Worm (Caenorhabditis elegans) whole organism, L4 larva: Measurements from ENCODE around the gene srz-97.

Experiments
- D1046.2 ChIP-seq: fragments of 200-800 bp; sonication (Bioruptor generic); IDR thresholded peaks from 2 replicates; pipeline ENCODE4 v1.3.6; 2022; ENCODE audit warnings: missing genetic modification characterization, missing compliant biosample characterization
- F37D6.2 ChIP-seq: sonication (generic microtip); optimal IDR thresholded peaks from 2 replicates; lab custom pipeline; 2016; ENCODE audit warnings: mild to moderate bottlenecking, missing genetic modification characterization, missing compliant biosample characterization
- F44E2.7 ChIP-seq: fragments of 200-800 bp; sonication (Bioruptor generic); IDR thresholded peaks from 2 replicates; pipeline ENCODE4 v2.1.2; 2022; ENCODE audit warnings: missing genetic modification characterization, missing compliant biosample characterization
- R02D3.7 ChIP-seq: fragments of 150-350 bp; sonication (generic microtip); optimal IDR thresholded peaks from 3 replicates; lab custom pipeline; 2014; ENCODE audit warnings: missing biosample characterization, missing genetic modification characterization
- T26A8.4 ChIP-seq: fragments of 200-800 bp; sonication (Bioruptor generic); IDR thresholded peaks from 2 replicates; pipeline ENCODE4 v1.3.6; 2022; ENCODE audit warnings: missing genetic modification characterization, missing compliant biosample characterization
- Y105C5A.15 ChIP-seq: fragments of 200-800 bp; sonication (Bioruptor generic); IDR thresholded peaks from 2 replicates; pipeline ENCODE4 v1.3.6; 2022; ENCODE audit warnings: missing genetic modification characterization, missing compliant biosample characterization
- Y5F2A.4 ChIP-seq: fragments of 200-800 bp; sonication (Bioruptor generic); optimal IDR thresholded peaks from 2 replicates; lab custom pipeline; 2018; ENCODE audit warnings: mild to moderate bottlenecking, missing genetic modification characterization, missing compliant biosample characterization
- Y75B8A.6 ChIP-seq: fragments of 200-800 bp; sonication (Bioruptor generic); IDR thresholded peaks from 2 replicates; pipeline ENCODE4 v1.3.6; 2022; ENCODE audit warnings: missing genetic modification reagents, missing genetic modification characterization, missing compliant biosample characterization
- aha-1 ChIP-seq: fragments of 150-350 bp; peaks from one replicate; lab custom pipeline; 2014; ENCODE audit warnings: missing biosample characterization, missing genetic modification characterization
- aly-2 ChIP-seq: sonication (generic microtip); optimal IDR thresholded peaks from 2 replicates; lab custom pipeline; 2018; ENCODE audit warnings: missing biosample characterization, missing genetic modification characterization
- ama-1 ChIP-seq: fragments of 150-350 bp; optimal IDR thresholded peaks from 2 replicates; lab custom pipeline; 2014; ENCODE audit warnings: inconsistent platforms, mixed read lengths
- arid-1 ChIP-seq: fragments of 200-800 bp; sonication (Bioruptor generic); conservative IDR thresholded peaks from 2 replicates; pipeline ENCODE4 v1.3.6; 2022; ENCODE audit warnings: missing genetic modification reagents, missing genetic modification characterization, missing compliant biosample characterization
- attf-4 ChIP-seq: sonication (generic microtip); optimal IDR thresholded peaks from 3 replicates; lab custom pipeline; 2017; ENCODE audit warnings: missing biosample characterization, missing genetic modification characterization
- ceh-28 ChIP-seq: fragments of 150-350 bp; optimal IDR thresholded peaks from 2 replicates; lab custom pipeline; 2014; ENCODE audit warnings: missing biosample characterization, missing genetic modification reagents, missing genetic modification characterization
- ces-1 ChIP-seq: fragments of 150-350 bp; sonication (generic microtip); optimal IDR thresholded peaks from 4 replicates; lab custom pipeline; 2014; ENCODE audit warnings: missing biosample characterization, missing genetic modification reagents, missing genetic modification characterization
- daf-12 ChIP-seq: fragments of 150-350 bp; optimal IDR thresholded peaks from 2 replicates; lab custom pipeline; 2014; ENCODE audit warnings: missing biosample characterization, missing genetic modification reagents, missing genetic modification characterization
- dmd-8 ChIP-seq: fragments of 200-800 bp; sonication (Bioruptor generic); IDR thresholded peaks from 2 replicates; pipeline ENCODE4 v1.3.6; 2022; ENCODE audit warnings: missing genetic modification characterization, missing compliant biosample characterization
- dpl-1 ChIP-seq: fragments of 150-350 bp; optimal IDR thresholded peaks from 2 replicates; lab custom pipeline; 2014; ENCODE audit warnings: missing biosample characterization, missing genetic modification reagents, missing genetic modification characterization
- dve-1 ChIP-seq: sonication (generic microtip); optimal IDR thresholded peaks from 2 replicates; lab custom pipeline; 2017; ENCODE audit warnings: antibody characterized with exemption, mild to moderate bottlenecking, missing genetic modification characterization, missing compliant biosample characterization; ENCODE audit not compliant: insufficient read depth
- egl-43 ChIP-seq: fragments of 200-800 bp; sonication (Bioruptor generic); IDR thresholded peaks from 2 replicates; pipeline ENCODE4 v1.3.6; 2022; ENCODE audit warnings: missing genetic modification reagents, missing genetic modification characterization, missing compliant biosample characterization
- hif-1 ChIP-seq, 2 experiments: sonication (generic microtip); optimal IDR thresholded peaks; 2 replicates each; lab custom pipeline; 2016 to 2017; ENCODE audit warnings: missing compliant biosample characterization in 2 of 2, missing genetic modification characterization in 2 of 2, missing genetic modification reagents in 2 of 2, missing genotype in 2 of 2, mild to moderate bottlenecking in 1 of 2
- hlh-30 ChIP-seq: sonication (generic microtip); optimal IDR thresholded peaks from 2 replicates; lab custom pipeline; 2017; ENCODE audit warnings: antibody characterized with exemption, mild to moderate bottlenecking, missing genetic modification characterization, missing compliant biosample characterization; ENCODE audit not compliant: insufficient read depth
- lim-7 ChIP-seq: fragments of 200-800 bp; sonication (Bioruptor generic); IDR thresholded peaks from 2 replicates; pipeline ENCODE4 v1.3.6; 2022; ENCODE audit warnings: missing genetic modification characterization, missing compliant biosample characterization
- lin-13 ChIP-seq: fragments of 150-350 bp; optimal IDR thresholded peaks from 2 replicates; lab custom pipeline; 2014; ENCODE audit warnings: missing biosample characterization, missing genetic modification reagents, missing genetic modification characterization
- lsy-2 ChIP-seq, 2 experiments: fragments of 150-350 bp in 1 of 2; sonication (generic microtip) in 1 of 2; optimal IDR thresholded peaks; 2 replicates each; lab custom pipeline; 2014 to 2017; ENCODE audit warnings: missing biosample characterization in 2 of 2, missing genetic modification characterization in 2 of 2
- madf-9 ChIP-seq: fragments of 200-800 bp; sonication (Bioruptor generic); conservative IDR thresholded peaks from 2 replicates; pipeline ENCODE4 v1.3.6; 2022; ENCODE audit warnings: missing genetic modification reagents, missing genetic modification characterization, missing compliant biosample characterization
- mdl-1 ChIP-seq, 2 experiments: fragments of 150-350 bp in 1 of 2; sonication (generic microtip) in 1 of 2; optimal IDR thresholded peaks; 2 replicates each; lab custom pipeline; 2014 to 2017; ENCODE audit warnings: missing biosample characterization in 2 of 2, missing genetic modification characterization in 2 of 2
- mep-1 ChIP-seq: fragments of 150-350 bp; sonication (generic microtip); optimal IDR thresholded peaks from 3 replicates; lab custom pipeline; 2014; ENCODE audit warnings: missing biosample characterization, missing genetic modification characterization
- mes-2 ChIP-seq: sonication (generic microtip); optimal IDR thresholded peaks from 2 replicates; lab custom pipeline; 2016; ENCODE audit warnings: missing genotype, mild to moderate bottlenecking, missing genetic modification characterization, missing compliant biosample characterization; ENCODE audit not compliant: poor library complexity, severe bottlenecking
- mxl-3 ChIP-seq: fragments of 200-800 bp; sonication (Bioruptor generic); optimal IDR thresholded peaks from 2 replicates; lab custom pipeline; 2018; ENCODE audit warnings: mild to moderate bottlenecking, missing genetic modification characterization, missing compliant biosample characterization
- nhr-111 ChIP-seq: fragments of 200-800 bp; sonication (Bioruptor generic); optimal IDR thresholded peaks from 2 replicates; lab custom pipeline; 2018; ENCODE audit warnings: mild to moderate bottlenecking, missing genetic modification characterization, missing compliant biosample characterization
- nhr-237 ChIP-seq: sonication (generic microtip); optimal IDR thresholded peaks from 2 replicates; lab custom pipeline; 2017; ENCODE audit warnings: missing biosample characterization, missing genetic modification characterization
- nhr-25 ChIP-seq: sonication (generic microtip); optimal IDR thresholded peaks from 2 replicates; lab custom pipeline; 2017; ENCODE audit warnings: missing genetic modification characterization, mild to moderate bottlenecking, missing compliant biosample characterization, antibody characterized with exemption, moderate library complexity, borderline replicate concordance; ENCODE audit not compliant: insufficient read depth
- nhr-28 ChIP-seq: fragments of 150-350 bp; optimal IDR thresholded peaks from 2 replicates; lab custom pipeline; 2014; ENCODE audit warnings: missing biosample characterization, missing genetic modification characterization
- nhr-41 ChIP-seq: fragments of 200-800 bp; sonication (Bioruptor generic); IDR thresholded peaks from 2 replicates; pipeline ENCODE4 v1.3.6; 2022; ENCODE audit warnings: missing genetic modification reagents, missing genetic modification characterization, missing compliant biosample characterization
- nhr-48 ChIP-seq: sonication (generic microtip); optimal IDR thresholded peaks from 2 replicates; lab custom pipeline; 2016; ENCODE audit warnings: mild to moderate bottlenecking, missing genetic modification characterization, missing compliant biosample characterization
- nhr-77 ChIP-seq: fragments of 150-350 bp; optimal IDR thresholded peaks from 2 replicates; lab custom pipeline; 2014; ENCODE audit warnings: missing biosample characterization, missing genetic modification characterization
- pha-4 ChIP-seq, 2 experiments: fragments of 150-350 bp in 1 of 2; fragments of 200-800 bp in 1 of 2; sonication (Bioruptor generic) in 1 of 2; IDR thresholded peaks in 1 of 2; optimal IDR thresholded peaks in 1 of 2; 2 replicates each; pipeline versions ENCODE4 v1.3.6 to Lab custom; 2014 to 2022; ENCODE audit warnings: missing genetic modification characterization in 2 of 2, missing genetic modification reagents in 2 of 2, missing biosample characterization in 1 of 2, missing compliant biosample characterization in 1 of 2
- spr-1 ChIP-seq: sonication (generic microtip); optimal IDR thresholded peaks from 2 replicates; lab custom pipeline; 2016; ENCODE audit warnings: mild to moderate bottlenecking, missing genetic modification characterization, missing compliant biosample characterization
- unc-39 ChIP-seq: sonication (generic microtip); optimal IDR thresholded peaks from 2 replicates; lab custom pipeline; 2017; ENCODE audit warnings: missing biosample characterization, missing genetic modification characterization
- zag-1 ChIP-seq: fragments of 150-350 bp; optimal IDR thresholded peaks from 2 replicates; lab custom pipeline; 2014; ENCODE audit warnings: missing biosample characterization, missing genetic modification characterization

srz-97 gene

DNA sequence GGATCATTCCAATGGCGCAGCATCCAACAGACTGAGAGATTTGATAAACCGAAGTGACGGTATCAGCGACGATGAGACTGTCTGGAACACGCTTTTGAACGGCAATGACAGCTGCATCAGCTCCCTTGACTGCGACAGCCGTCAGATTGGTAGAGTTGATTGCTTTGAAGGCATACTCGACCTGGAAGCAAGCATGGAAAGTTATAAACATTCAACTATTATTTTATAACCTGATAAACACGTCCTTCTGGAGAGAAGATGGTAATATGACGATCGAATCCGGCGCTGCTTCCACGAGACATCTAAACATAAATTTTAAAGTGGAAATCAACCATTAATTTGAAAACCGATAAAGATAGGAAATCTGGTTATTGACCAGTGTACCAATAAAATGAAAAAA lies 45.7 kb downstream of the srz-97 start, which contains the start of gene pas-1 (continued):
- TF ChIP-seq madf-9 = no peak
- no peak for TF ChIP-seq daf-12 (tag; lab: Kevin White, UChicago)
- no peak for TF ChIP-seq R02D3.7 (tag; lab: Kevin White, UChicago)
- TF ChIP-seq nhr-77 (tag; lab: Kevin White, UChicago) = no peak
- no peak for TF ChIP-seq mes-2 (tag; lab: Kevin White, UChicago)
- TF ChIP-seq mxl-3 (GFP tag; lab: Kevin White, UChicago) = no peak
- no peak for TF ChIP-seq nhr-111 (GFP tag; lab: Kevin White, UChicago)
- TF ChIP-seq Y5F2A.4 (GFP tag; lab: Kevin White, UChicago) = no peak
- TF ChIP-seq F37D6.2 (tag; lab: Kevin White, UChicago) = no peak
- TF ChIP-seq mep-1 = no peak
- TF ChIP-seq Y75B8A.6 (GFP tag; lab: Robert Waterston, UW) = no peak
- TF ChIP-seq lin-13 (GFP tag; lab: Kevin White, UChicago) = no peak
- TF ChIP-seq egl-43 (GFP tag; lab: Robert Waterston, UW) = peak; percentile 54
- TF ChIP-seq nhr-25 (tag; lab: Kevin White, UChicago) = no peak
- TF ChIP-seq spr-1 (tag; lab: Kevin White, UChicago) = no peak
- TF ChIP-seq nhr-48 (tag; lab: Kevin White, UChicago) = no peak
- no peak for TF ChIP-seq ces-1
- no peak for TF ChIP-seq hlh-30 (tag; lab: Kevin White, UChicago)
- no peak for TF ChIP-seq F44E2.7 (GFP tag; lab: Robert Waterston, UW)
- TF ChIP-seq ceh-28 (tag; lab: Kevin White, UChicago) = no peak
- TF ChIP-seq arid-1 = 0 out of 2 replicates have a peak, but pooled peaks have one; percentile 6
- TF ChIP-seq dve-1 (tag; lab: Kevin White, UChicago) = no peak
- TF ChIP-seq nhr-237 (tag; lab: Kevin White, UChicago) = no peak
- TF ChIP-seq ama-1 = peak; percentile 67
- no peak for TF ChIP-seq aly-2 (tag; lab: Kevin White, UChicago)
- TF ChIP-seq aha-1 (tag; lab: Kevin White, UChicago) = peak; percentile 38
- TF ChIP-seq T26A8.4 (GFP tag; lab: Robert Waterston, UW) = 0 out of 2 replicates have a peak, but pooled peaks have one; percentile 48
- TF ChIP-seq lim-7 = no peak
- no peak for TF ChIP-seq zag-1 (tag; lab: Kevin White, UChicago)
- TF ChIP-seq nhr-28 (tag; lab: Kevin White, UChicago) = no peak
- 0 out of 2 replicates have a peak, but pooled peaks have one; percentile 40 for TF ChIP-seq pha-4 (GFP tag; IDR thresholded peaks at IDR 0.05; lab: Robert Waterston, UW)
- no peak for TF ChIP-seq pha-4 (tag; optimal IDR thresholded peaks at IDR 0.05; lab: Kevin White, UChicago)
- no peak for TF ChIP-seq unc-39 (tag; lab: Kevin White, UChicago)
- TF ChIP-seq mdl-1 (tag; optimal IDR thresholded peaks at IDR 0.05; lab: Kevin White, UChicago) = no peak
- TF ChIP-seq attf-4 (tag; lab: Kevin White, UChicago) = no peak
- TF ChIP-seq lsy-2 (tag; optimal IDR thresholded peaks at IDR 0.05; lab: Kevin White, UChicago) = no peak
- no peak for TF ChIP-seq dpl-1 (GFP tag; lab: Kevin White, UChicago)
- no peak for TF ChIP-seq nhr-41
- TF ChIP-seq Y105C5A.15 (GFP tag; lab: Robert Waterston, UW) = 0 out of 2 replicates have a peak, but pooled peaks have one; percentile 12
- no peak for TF ChIP-seq hif-1 (tag; optimal IDR thresholded peaks at IDR 0.05; lab: Kevin White, UChicago)
- peak; percentile 74 for TF ChIP-seq dmd-8 (GFP tag; lab: Robert Waterston, UW)
- TF ChIP-seq D1046.2 (GFP tag; lab: Robert Waterston, UW) = no peak
